Worm (Caenorhabditis elegans): ENCODE data around the gene R12C12.10.
"Not testable (repeated sequence)": the region's sequence is repeated elsewhere in the genome, so short reads cannot be mapped to it uniquely, and the experiment has no call there.

The R12C12.10 gene

ce11 chrII:6028594-6029141 is 14.4 kb downstream of the R12C12.10 start:
- TF ChIP-seq dao-5 (tag; optimal IDR thresholded peaks at IDR 0.05) = no peak
- TF ChIP-seq W03F9.2 (tag; optimal IDR thresholded peaks at IDR 0.05) = no peak
- TF ChIP-seq him-1 (tag; optimal IDR thresholded peaks at IDR 0.05) = no peak

- TF ChIP-seq dao-5 (tag; optimal IDR thresholded peaks at IDR 0.05) (no peak), W03F9.2 (tag; optimal IDR thresholded peaks at IDR 0.05) (no peak), him-1 (tag; optimal IDR thresholded peaks at IDR 0.05) (no peak)
Observed at ce11 chrII:6026646-6027045, 16.4 kb downstream of the R12C12.10 start.

ce11 chrII:6025647-6026046 is 17.4 kb downstream of the R12C12.10 start:
- TF ChIP-seq him-1 (tag; optimal IDR thresholded peaks at IDR 0.05) (no peak), W03F9.2 (tag; optimal IDR thresholded peaks at IDR 0.05) (no peak), dao-5 (tag; optimal IDR thresholded peaks at IDR 0.05) (no peak)

- TF ChIP-seq him-1 (tag; optimal IDR thresholded peaks at IDR 0.05) = no peak
- no peak for TF ChIP-seq W03F9.2 (tag; optimal IDR thresholded peaks at IDR 0.05)
- TF ChIP-seq dao-5 (tag; optimal IDR thresholded peaks at IDR 0.05) = no peak
Observed at ce11 chrII:6024879-6025278, 18.2 kb downstream of the R12C12.10 start, which contains the start of gene R12C12.9. R12C12.9 (minus strand) TSS chrII:6024979.

- TF ChIP-seq dao-5 (tag; optimal IDR thresholded peaks at IDR 0.05) = no peak
- TF ChIP-seq him-1 (tag; optimal IDR thresholded peaks at IDR 0.05) = no peak
- TF ChIP-seq W03F9.2 (tag; optimal IDR thresholded peaks at IDR 0.05) = no peak
Observed at ce11 chrII:6022596-6022995, 20.5 kb downstream of the R12C12.10 start.

ce11 chrII:6020353-6020752 is 22.7 kb downstream of the R12C12.10 start, which contains the start of gene ZK84.1:
ZK84.1 (plus strand) TSS chrII:6020653.
- TF ChIP-seq dao-5 (tag; optimal IDR thresholded peaks at IDR 0.05) = no peak
- TF ChIP-seq him-1 (tag; optimal IDR thresholded peaks at IDR 0.05) = no peak
- no peak for TF ChIP-seq W03F9.2 (tag; optimal IDR thresholded peaks at IDR 0.05)

ce11 chrII:6016410-6016809 is 26.7 kb downstream of the R12C12.10 start, which contains the start of gene ZK84.5:
ZK84.5 (minus strand) TSS chrII:6016510.
- TF ChIP-seq dao-5 (tag; optimal IDR thresholded peaks at IDR 0.05) (no peak), W03F9.2 (tag; optimal IDR thresholded peaks at IDR 0.05) (no peak), him-1 (tag; optimal IDR thresholded peaks at IDR 0.05) (no peak)

ce11 chrII:6014057-6014456 is 29.0 kb downstream of the R12C12.10 start, which contains the start of gene ZK84.2:
ZK84.2 (plus strand) TSS chrII:6014357.
- TF ChIP-seq him-1, dao-5, W03F9.2 (tag; optimal IDR thresholded peaks at IDR 0.05): not testable (repeated sequence)

- TF ChIP-seq W03F9.2 (tag; optimal IDR thresholded peaks at IDR 0.05) (no peak), dao-5 (tag; optimal IDR thresholded peaks at IDR 0.05) (no peak), him-1 (tag; optimal IDR thresholded peaks at IDR 0.05) (no peak)
Observed at ce11 chrII:6010544-6010943, 32.5 kb downstream of the R12C12.10 start, which contains the start of gene ins-20. ins-20 (plus strand) TSS chrII:6010844.

ce11 chrII:6008887-6009286 is 34.2 kb downstream of the R12C12.10 start, which contains the start of gene ZK84.4:
ZK84.4 (minus strand) TSS chrII:6008987.
- TF ChIP-seq dao-5, W03F9.2, him-1 (tag; optimal IDR thresholded peaks at IDR 0.05): not testable (repeated sequence)

ce11 chrII:6001004-6001403 is 42.1 kb downstream of the R12C12.10 start:
- TF ChIP-seq dao-5 (tag; optimal IDR thresholded peaks at IDR 0.05) (no peak), W03F9.2 (tag; optimal IDR thresholded peaks at IDR 0.05) (no peak), him-1 (tag; optimal IDR thresholded peaks at IDR 0.05) (no peak)

- no peak for TF ChIP-seq him-1 (tag; optimal IDR thresholded peaks at IDR 0.05)
Observed at ce11 chrII:6000136-6000535, 42.9 kb downstream of the R12C12.10 start, which contains the start of gene ins-6. ins-6 (plus strand) TSS chrII:6000436.

- TF ChIP-seq dao-5 (tag; optimal IDR thresholded peaks at IDR 0.05) = no peak
- no peak for TF ChIP-seq him-1 (tag; optimal IDR thresholded peaks at IDR 0.05)
- TF ChIP-seq W03F9.2 (tag; optimal IDR thresholded peaks at IDR 0.05) = no peak
Observed at ce11 chrII:5997257-5997656, 45.8 kb downstream of the R12C12.10 start, which contains the start of gene ins-5. ins-5 (plus strand) TSS chrII:5997557.

- TF ChIP-seq dao-5 (tag; optimal IDR thresholded peaks at IDR 0.05) = no peak
- no peak for TF ChIP-seq W03F9.2 (tag; optimal IDR thresholded peaks at IDR 0.05)
- TF ChIP-seq him-1 (tag; optimal IDR thresholded peaks at IDR 0.05) = no peak
Observed at ce11 chrII:5996066-5996465, 47.0 kb downstream of the R12C12.10 start, which contains the start of gene ins-4. ins-4 (plus strand) TSS chrII:5996366.
